Worm (Caenorhabditis elegans): ENCODE data around the gene dre-1.

dre-1 gene

ce11 chrV:6517305-6518224 is 28.7 kb downstream of the dre-1 start:
- TF ChIP-seq hlh-1 (tag; optimal IDR thresholded peaks at IDR 0.05) (peak; percentile 20), blmp-1 (tag; optimal IDR thresholded peaks at IDR 0.05) (no peak), unc-120 (tag; optimal IDR thresholded peaks at IDR 0.05; ENCODE audit: poor library complexity, severe bottlenecking) (peak; percentile 2)

- TF ChIP-seq hlh-1 (tag; optimal IDR thresholded peaks at IDR 0.05) (no peak), unc-62 (GFP tag; optimal IDR thresholded peaks at IDR 0.05) (no peak), flh-1 (GFP tag; optimal IDR thresholded peaks at IDR 0.05) (no peak), ceh-43 (GFP tag; optimal IDR thresholded peaks at IDR 0.05) (no peak)
These were observed 29.6 kb downstream of the dre-1 start, which contains the start of gene mdh-1 for ce11 chrV:6516491-6517304. mdh-1 (minus strand) TSS chrV:6516526.

ce11 chrV:6515344-6515743 is 31.0 kb downstream of the dre-1 start:
- TF ChIP-seq snpc-4 (tag; optimal IDR thresholded peaks at IDR 0.05) (no peak), ham-2 (GFP tag; optimal IDR thresholded peaks at IDR 0.05) (no peak), ceh-39 (tag; optimal IDR thresholded peaks at IDR 0.05) (no peak), mls-2 (tag; optimal IDR thresholded peaks at IDR 0.05) (no peak), hlh-1 (tag; optimal IDR thresholded peaks at IDR 0.05) (no peak), elt-3 (tag; optimal IDR thresholded peaks at IDR 0.05) (no peak), ceh-43 (GFP tag; optimal IDR thresholded peaks at IDR 0.05) (no peak), unc-39 (tag; optimal IDR thresholded peaks at IDR 0.05) (no peak), elt-1 (tag; optimal IDR thresholded peaks at IDR 0.05; ENCODE audit: borderline replicate concordance, insufficient read depth) (no peak), tbx-8 (GFP tag; optimal IDR thresholded peaks at IDR 0.05) (no peak), zip-8 (tag; optimal IDR thresholded peaks at IDR 0.05) (no peak), nhr-12 (tag; optimal IDR thresholded peaks at IDR 0.05) (no peak), nhr-2 (tag; optimal IDR thresholded peaks at IDR 0.05) (no peak), pha-4 (tag; optimal IDR thresholded peaks at IDR 0.05) (no peak), mab-5 (tag; optimal IDR thresholded peaks at IDR 0.05) (no peak), bed-3 (GFP tag; optimal IDR thresholded peaks at IDR 0.05) (no peak), sptf-1 (tag; optimal IDR thresholded peaks at IDR 0.05) (no peak), blmp-1 (tag; optimal IDR thresholded peaks at IDR 0.05) (no peak)

- TF ChIP-seq drap-1 (GFP tag; optimal IDR thresholded peaks at IDR 0.05), result no peak
- no peak for TF ChIP-seq ztf-11 (tag; optimal IDR thresholded peaks at IDR 0.05)
- TF ChIP-seq sem-2 (GFP tag; optimal IDR thresholded peaks at IDR 0.05), result no peak
- no peak for TF ChIP-seq nhr-12 (tag; optimal IDR thresholded peaks at IDR 0.05)
- no peak for TF ChIP-seq ceh-43 (GFP tag; optimal IDR thresholded peaks at IDR 0.05)
- TF ChIP-seq unc-62 (GFP tag; optimal IDR thresholded peaks at IDR 0.05), result no peak
- no peak for TF ChIP-seq elt-1 (tag; optimal IDR thresholded peaks at IDR 0.05; ENCODE audit: borderline replicate concordance, insufficient read depth)
- TF ChIP-seq nhr-2 (tag; optimal IDR thresholded peaks at IDR 0.05), result no peak
- TF ChIP-seq mab-5 (tag; optimal IDR thresholded peaks at IDR 0.05), result no peak
- TF ChIP-seq hlh-1 (tag; optimal IDR thresholded peaks at IDR 0.05), result no peak
- no peak for TF ChIP-seq cnd-1 (tag; optimal IDR thresholded peaks at IDR 0.05)
- no peak for TF ChIP-seq ceh-39 (tag; optimal IDR thresholded peaks at IDR 0.05)
- no peak for TF ChIP-seq M03D4.4 (tag; optimal IDR thresholded peaks at IDR 0.05)
- TF ChIP-seq snpc-4 (tag; optimal IDR thresholded peaks at IDR 0.05), result no peak
- no peak for TF ChIP-seq nhr-28 (tag; optimal IDR thresholded peaks at IDR 0.05)
These were observed 31.4 kb downstream of the dre-1 start, which contains the start of gene dpy-11 for ce11 chrV:6514887-6515324. dpy-11 (minus strand) TSS chrV:6515240.

ce11 chrV:6513786-6514430 is 32.4 kb downstream of the dre-1 start:
- TF ChIP-seq elt-1 (tag; optimal IDR thresholded peaks at IDR 0.05; ENCODE audit: borderline replicate concordance, insufficient read depth) (no peak), mls-2 (tag; optimal IDR thresholded peaks at IDR 0.05) (no peak), lin-13 (tag; optimal IDR thresholded peaks at IDR 0.05) (no peak), ceh-39 (tag; optimal IDR thresholded peaks at IDR 0.05) (no peak), nhr-76 (tag; optimal IDR thresholded peaks at IDR 0.05) (no peak), unc-39 (tag; optimal IDR thresholded peaks at IDR 0.05) (no peak), ceh-83 (GFP tag; optimal IDR thresholded peaks at IDR 0.05) (no peak), bed-3 (GFP tag; optimal IDR thresholded peaks at IDR 0.05) (no peak), elt-3 (tag; optimal IDR thresholded peaks at IDR 0.05) (no peak), nhr-2 (tag; optimal IDR thresholded peaks at IDR 0.05) (no peak), mep-1 (tag; optimal IDR thresholded peaks at IDR 0.05) (no peak), zip-8 (tag; optimal IDR thresholded peaks at IDR 0.05) (no peak), cnd-1 (tag; optimal IDR thresholded peaks at IDR 0.05) (no peak)
